Worm (Caenorhabditis elegans) whole organism, late embryonic: ENCODE measurements around the gene C01G10.10.
"Not testable (repeated sequence)": the region's sequence is repeated elsewhere in the genome, so short reads cannot be mapped to it uniquely, and the experiment has no call there.

ENCODE experiments used
- K02D7.2 ChIP-seq: sonication (generic microtip); optimal IDR thresholded peaks from 2 replicates; lab custom pipeline; 2017; ENCODE audit warnings: mild to moderate bottlenecking, missing genetic modification characterization, missing compliant biosample characterization
- T23F11.4 ChIP-seq: fragments of 200-800 bp; sonication (Bioruptor generic); optimal IDR thresholded peaks from 2 replicates; lab custom pipeline; 2018; ENCODE audit warnings: mild to moderate bottlenecking, missing genetic modification characterization, missing compliant biosample characterization
- ahr-1 ChIP-seq: sonication (generic microtip); optimal IDR thresholded peaks from 2 replicates; lab custom pipeline; 2016; ENCODE audit warnings: missing genetic modification characterization, missing compliant biosample characterization
- ama-1 ChIP-seq: fragments of 150-350 bp; optimal IDR thresholded peaks from 2 replicates; lab custom pipeline; 2014
- ceh-19 ChIP-seq: fragments of 200-800 bp; sonication (Bioruptor generic); optimal IDR thresholded peaks from 2 replicates; lab custom pipeline; 2018; ENCODE audit warnings: mild to moderate bottlenecking, missing genetic modification characterization, missing compliant biosample characterization
- ceh-24 ChIP-seq: sonication (generic microtip); optimal IDR thresholded peaks from 2 replicates; lab custom pipeline; 2016; ENCODE audit warnings: mild to moderate bottlenecking, missing genetic modification characterization, missing compliant biosample characterization
- ceh-31 ChIP-seq: sonication (generic microtip); optimal IDR thresholded peaks from 2 replicates; lab custom pipeline; 2016; ENCODE audit warnings: missing genetic modification characterization, missing compliant biosample characterization
- ceh-34 ChIP-seq: sonication (generic microtip); optimal IDR thresholded peaks from 2 replicates; lab custom pipeline; 2016; ENCODE audit warnings: mild to moderate bottlenecking, missing genetic modification characterization, missing compliant biosample characterization
- ceh-48 ChIP-seq: sonication (generic microtip); optimal IDR thresholded peaks from 2 replicates; lab custom pipeline; 2016; ENCODE audit warnings: missing genetic modification characterization, inconsistent platforms, missing compliant biosample characterization
- ceh-9 ChIP-seq: sonication (generic microtip); optimal IDR thresholded peaks from 2 replicates; lab custom pipeline; 2016; ENCODE audit warnings: mild to moderate bottlenecking, missing genetic modification characterization, inconsistent platforms, missing compliant biosample characterization
- dmd-4 ChIP-seq: sonication (generic microtip); optimal IDR thresholded peaks from 2 replicates; lab custom pipeline; 2016; ENCODE audit warnings: borderline replicate concordance, missing genetic modification characterization, missing compliant biosample characterization
- dve-1 ChIP-seq: sonication (generic microtip); optimal IDR thresholded peaks from 2 replicates; lab custom pipeline; 2017; ENCODE audit warnings: antibody characterized with exemption, mild to moderate bottlenecking, missing genetic modification characterization, missing compliant biosample characterization
- elt-4 ChIP-seq: sonication (generic microtip); optimal IDR thresholded peaks from 2 replicates; lab custom pipeline; 2016; ENCODE audit warnings: missing genetic modification characterization, missing compliant biosample characterization
- eyg-1 ChIP-seq: sonication (generic microtip); optimal IDR thresholded peaks from 2 replicates; lab custom pipeline; 2016; ENCODE audit warnings: missing genotype, missing genetic modification characterization, missing compliant biosample characterization
- hlh-13 ChIP-seq: fragments of 200-800 bp; sonication (Bioruptor generic); optimal IDR thresholded peaks from 2 replicates; lab custom pipeline; 2018; ENCODE audit warnings: mild to moderate bottlenecking, missing genetic modification characterization, missing compliant biosample characterization
- hlh-6 ChIP-seq: sonication (generic microtip); optimal IDR thresholded peaks from 2 replicates; lab custom pipeline; 2016; ENCODE audit warnings: missing genotype, missing genetic modification characterization, missing compliant biosample characterization
- hlh-8 ChIP-seq: sonication (generic microtip); optimal IDR thresholded peaks from 2 replicates; lab custom pipeline; 2016; ENCODE audit warnings: missing genotype, missing genetic modification characterization, missing compliant biosample characterization
- lim-6 ChIP-seq: sonication (generic microtip); optimal IDR thresholded peaks from 2 replicates; lab custom pipeline; 2016; ENCODE audit warnings: missing genetic modification characterization, missing compliant biosample characterization
- madf-2 ChIP-seq: sonication (generic microtip); optimal IDR thresholded peaks from 2 replicates; lab custom pipeline; 2017; ENCODE audit warnings: missing genetic modification characterization, missing compliant biosample characterization
- mec-3 ChIP-seq: sonication (generic microtip); optimal IDR thresholded peaks from 2 replicates; lab custom pipeline; 2016; ENCODE audit warnings: borderline replicate concordance, missing genetic modification characterization, missing compliant biosample characterization
- nfya-1 ChIP-seq: sonication (generic microtip); optimal IDR thresholded peaks from 2 replicates; lab custom pipeline; 2017; ENCODE audit warnings: missing genetic modification characterization, mild to moderate bottlenecking, missing compliant biosample characterization, antibody characterized with exemption, moderate library complexity
- nhr-232 ChIP-seq: sonication (generic microtip); optimal IDR thresholded peaks from 2 replicates; lab custom pipeline; 2016; ENCODE audit warnings: missing genetic modification characterization, missing compliant biosample characterization
- pat-9 ChIP-seq: fragments of 200-800 bp; sonication (Bioruptor generic); optimal IDR thresholded peaks from 2 replicates; lab custom pipeline; 2018; ENCODE audit warnings: mild to moderate bottlenecking, missing genetic modification characterization, moderate library complexity, missing compliant biosample characterization
- pha-4 ChIP-seq: fragments of 150-350 bp; optimal IDR thresholded peaks from 2 replicates; lab custom pipeline; 2018; ENCODE audit warnings: missing biosample characterization, missing genetic modification reagents, missing genetic modification characterization
- rnt-1 ChIP-seq: sonication (generic microtip); optimal IDR thresholded peaks from 2 replicates; lab custom pipeline; 2016; ENCODE audit warnings: missing genetic modification characterization, missing compliant biosample characterization
- sdc-2 ChIP-seq: sonication (generic microtip); optimal IDR thresholded peaks from 2 replicates; lab custom pipeline; 2016; ENCODE audit warnings: missing genotype, missing genetic modification characterization, missing compliant biosample characterization
- sox-2 ChIP-seq: fragments of 200-800 bp; sonication (Bioruptor generic); IDR thresholded peaks from 2 replicates; pipeline ENCODE4 v1.3.6; 2022; ENCODE audit warnings: missing genetic modification reagents, missing genetic modification characterization, missing compliant biosample characterization
- tbx-2 ChIP-seq: sonication (generic microtip); optimal IDR thresholded peaks from 2 replicates; lab custom pipeline; 2016; ENCODE audit warnings: missing genetic modification characterization, missing compliant biosample characterization
- tbx-7 ChIP-seq: sonication (generic microtip); optimal IDR thresholded peaks from 2 replicates; lab custom pipeline; 2016; ENCODE audit warnings: missing genotype, missing genetic modification characterization, missing compliant biosample characterization
- unc-42 ChIP-seq: sonication (generic microtip); optimal IDR thresholded peaks from 2 replicates; lab custom pipeline; 2016; ENCODE audit warnings: missing genotype, missing genetic modification characterization, missing compliant biosample characterization
- unc-55 ChIP-seq: sonication (generic microtip); optimal IDR thresholded peaks from 2 replicates; lab custom pipeline; 2017; ENCODE audit warnings: missing biosample characterization, missing genetic modification reagents, missing genetic modification characterization
- unc-86 ChIP-seq: sonication (generic microtip); optimal IDR thresholded peaks from 2 replicates; lab custom pipeline; 2016; ENCODE audit warnings: missing genetic modification characterization, missing compliant biosample characterization
- zip-5 ChIP-seq: sonication (generic microtip); optimal IDR thresholded peaks from 2 replicates; lab custom pipeline; 2016; ENCODE audit warnings: missing genetic modification characterization, missing compliant biosample characterization

The C01G10.10 gene

DNA sequence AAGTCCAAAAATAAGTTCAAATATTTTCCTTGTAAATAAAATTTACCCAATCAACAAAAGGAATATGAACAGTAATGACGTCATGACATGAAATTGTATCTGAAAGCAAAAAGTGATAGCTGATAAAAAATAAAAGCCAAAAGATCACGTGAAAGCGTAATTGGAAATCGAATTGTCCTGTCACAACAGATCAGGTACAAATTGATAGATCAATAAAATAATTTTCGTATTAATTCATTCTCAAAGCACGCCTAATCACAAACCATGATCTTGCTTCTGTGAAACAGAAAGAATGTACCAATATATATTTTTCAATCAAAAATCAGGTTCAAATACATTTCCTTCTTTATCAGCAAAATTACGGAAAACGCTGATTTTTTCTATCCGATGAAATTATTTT is 37.3 kb upstream of the C01G10.10 start, which contains the start of gene flor-1:
flor-1 (minus strand) TSS at position 101 of the 400 bp plus-strand sequence.
- TF ChIP-seq hlh-8 (tag; lab: Kevin White, UChicago) = no peak
- no peak for TF ChIP-seq ceh-31
- no peak for TF ChIP-seq ceh-34 (tag; lab: Kevin White, UChicago)
- TF ChIP-seq ceh-9 = no peak
- TF ChIP-seq ceh-19 (GFP tag; lab: Kevin White, UChicago) = no peak

DNA sequence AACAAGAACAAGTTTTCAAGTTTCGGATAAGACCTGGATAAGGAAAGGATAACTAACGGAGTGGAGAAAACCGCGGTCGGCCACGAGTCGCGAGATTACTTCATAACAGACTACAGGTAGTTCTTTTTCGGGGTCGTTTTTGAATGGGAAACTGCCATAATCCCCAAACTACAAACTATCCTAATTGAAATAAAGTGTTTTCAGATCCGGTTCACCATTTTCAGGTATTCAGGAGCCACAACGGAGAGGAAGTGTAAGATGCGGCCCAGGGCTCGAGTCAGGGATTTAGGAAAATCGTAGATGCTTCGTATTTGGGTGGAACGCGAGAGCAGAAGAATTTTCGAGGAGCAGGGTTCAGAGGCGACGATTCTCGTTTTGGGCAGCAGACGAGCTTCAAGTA is 33.7 kb upstream of the C01G10.10 start, which contains the start of gene T01G5.8:
T01G5.8 (plus strand) TSS at position 301 of the 400 bp plus-strand sequence.
- TF ChIP-seq tbx-7, lim-6, unc-86 (tag; lab: Kevin White, UChicago): not testable (repeated sequence)

DNA sequence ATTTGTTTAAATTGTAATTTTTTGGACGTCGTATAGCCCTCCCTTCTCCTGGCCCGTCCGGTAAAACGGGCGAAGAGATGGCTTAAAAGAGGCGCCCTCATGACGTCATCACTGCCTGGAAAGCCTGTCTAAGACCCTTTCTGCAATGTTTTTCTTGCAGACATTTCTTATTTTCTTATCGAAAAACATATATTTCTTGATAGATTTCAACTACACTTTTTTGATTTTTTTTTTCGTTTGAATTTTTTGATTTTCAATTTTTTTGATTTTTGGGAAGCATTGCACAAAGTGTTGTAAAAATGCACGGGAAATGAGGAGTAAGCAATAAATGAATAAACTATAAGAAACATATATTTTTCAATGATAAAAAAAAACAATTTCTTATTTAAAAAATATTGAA is 31.8 kb upstream of the C01G10.10 start, which contains the start of gene T01G5.6:
T01G5.6 (minus strand) TSS at position 101 of the 400 bp plus-strand sequence.
- no peak for TF ChIP-seq sdc-2 (tag; lab: Kevin White, UChicago)
- no peak for TF ChIP-seq hlh-13 (GFP tag; lab: Kevin White, UChicago)
- TF ChIP-seq ahr-1 (tag; lab: Kevin White, UChicago) = no peak
- TF ChIP-seq nfya-1 (tag; lab: Kevin White, UChicago) = no peak
- TF ChIP-seq madf-2 (tag; lab: Kevin White, UChicago) = no peak
- no peak for TF ChIP-seq nhr-232
- no peak for TF ChIP-seq ceh-24
- TF ChIP-seq rnt-1 = no peak
- no peak for TF ChIP-seq lim-6 (tag; lab: Kevin White, UChicago)
- no peak for TF ChIP-seq ceh-19 (GFP tag; lab: Kevin White, UChicago)
- no peak for TF ChIP-seq pat-9 (tag; lab: Kevin White, UChicago)
- no peak for TF ChIP-seq zip-5 (tag; lab: Kevin White, UChicago)
- TF ChIP-seq unc-55 = no peak
- no peak for TF ChIP-seq T23F11.4 (GFP tag; lab: Kevin White, UChicago)
- TF ChIP-seq tbx-2 (tag; lab: Kevin White, UChicago) = no peak
- no peak for TF ChIP-seq elt-4
- no peak for TF ChIP-seq hlh-6 (tag; lab: Kevin White, UChicago)
- no peak for TF ChIP-seq K02D7.2
- no peak for TF ChIP-seq ceh-48

DNA sequence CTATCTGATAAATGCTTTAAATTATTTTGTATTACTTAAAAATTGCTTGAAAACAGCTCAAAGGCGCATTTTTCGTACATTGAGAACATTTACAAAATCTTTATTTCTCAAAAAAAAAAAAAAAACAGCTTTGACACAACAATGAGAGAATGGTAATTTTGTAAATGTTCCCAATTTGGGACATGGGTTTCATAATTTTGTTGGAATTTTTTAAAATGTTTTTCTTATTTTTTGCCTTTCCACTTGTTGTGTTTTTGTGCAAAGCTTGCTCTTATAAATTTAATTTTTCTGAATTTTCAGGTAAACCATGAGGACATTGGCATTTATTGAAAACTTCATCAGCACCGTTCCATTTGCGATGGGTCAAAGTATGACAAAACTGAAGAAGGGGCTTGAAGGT is 29.4 kb upstream of the C01G10.10 start, which contains the start of gene T01G5.7:
T01G5.7 (plus strand) TSS at position 301 of the 400 bp plus-strand sequence.
- TF ChIP-seq pha-4 (tag; lab: Kevin White, UChicago) = no peak
- no peak for TF ChIP-seq tbx-2 (tag; lab: Kevin White, UChicago)
- TF ChIP-seq dve-1 (tag; lab: Kevin White, UChicago) = no peak
- TF ChIP-seq ama-1 (lab: Kevin White, UChicago) = no peak
- TF ChIP-seq mec-3 (tag; lab: Kevin White, UChicago) = no peak
- TF ChIP-seq dmd-4 (tag; lab: Kevin White, UChicago) = no peak
- no peak for TF ChIP-seq sox-2 (GFP tag; lab: Robert Waterston, UW)
- TF ChIP-seq unc-42 = no peak

DNA sequence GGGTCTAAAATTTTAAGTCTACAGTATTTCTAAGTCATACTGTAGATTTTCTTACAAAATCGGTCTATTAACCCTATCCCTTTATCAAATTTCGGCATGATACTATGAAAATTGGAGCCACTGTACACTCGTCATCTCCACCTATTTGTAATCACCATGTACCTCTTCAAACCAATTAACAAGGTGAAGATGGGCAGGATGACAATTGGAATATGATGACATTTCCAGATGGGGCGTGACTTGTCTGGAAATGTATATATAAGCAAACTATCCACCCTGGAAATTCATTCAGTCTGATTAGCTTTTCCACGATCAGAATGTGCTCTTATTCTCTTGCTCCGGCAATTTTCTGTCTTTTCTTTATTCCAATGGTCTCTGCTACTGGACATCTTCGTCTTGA is 27.0 kb upstream of the C01G10.10 start, which contains the start of gene Y75B12A.2:
Y75B12A.2 (plus strand) TSS at position 301 of the 400 bp plus-strand sequence.
- no peak for TF ChIP-seq eyg-1
- TF ChIP-seq nhr-232 = no peak
